Fruit fly (Drosophila melanogaster): Measurements from ENCODE around the gene defl.

DNA sequence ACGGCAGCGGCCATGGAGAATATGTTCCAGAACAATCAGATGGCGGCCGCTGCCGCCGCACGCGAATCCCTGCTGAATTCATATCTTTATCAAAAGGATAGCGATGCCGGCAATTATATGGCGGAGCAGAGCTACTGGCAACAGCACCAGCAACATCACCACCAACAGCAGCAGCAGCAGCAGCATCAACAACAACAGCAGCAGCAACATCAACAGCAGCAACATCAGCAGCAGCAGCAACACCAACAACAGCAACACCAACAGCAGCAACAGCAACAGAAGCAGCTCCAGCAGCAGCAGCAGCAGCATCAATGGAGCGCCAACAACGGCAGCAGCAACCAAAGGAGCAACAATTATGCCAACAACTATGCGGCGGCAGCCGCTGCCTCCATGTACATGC is 14.4 kb upstream of the defl start:
- TF ChIP-seq psq (optimal IDR thresholded peaks at IDR 0.05) (no peak), Myc (optimal IDR thresholded peaks at IDR 0.05) (no peak), h (optimal IDR thresholded peaks at IDR 0.05) (no peak), ttk (optimal IDR thresholded peaks at IDR 0.05) (no peak), insv (optimal IDR thresholded peaks at IDR 0.05) (no peak)
